Worm (Caenorhabditis elegans): Measurements from ENCODE around the gene cpsf-4.

- TF ChIP-seq tlp-1 (tag; optimal IDR thresholded peaks at IDR 0.05) (no peak), hlh-4 (tag; optimal IDR thresholded peaks at IDR 0.05) (no peak), unc-130 (tag; optimal IDR thresholded peaks at IDR 0.05) (no peak), pag-3 (tag; optimal IDR thresholded peaks at IDR 0.05; ENCODE audit: borderline replicate concordance, insufficient read depth) (no peak), elt-2 (tag; optimal IDR thresholded peaks at IDR 0.05) (no peak), hlh-17 (GFP tag; optimal IDR thresholded peaks at IDR 0.05; ENCODE audit: borderline replicate concordance) (no peak), ztf-11 (tag; optimal IDR thresholded peaks at IDR 0.05) (no peak), nhr-77 (tag; optimal IDR thresholded peaks at IDR 0.05) (no peak), efl-1 (optimal IDR thresholded peaks at IDR 0.05) (no peak), efl-1 (GFP tag; optimal IDR thresholded peaks at IDR 0.05 in 1 of 2) (peak in 1 of 2 experiments; percentile 91), xbp-1 (tag; optimal IDR thresholded peaks at IDR 0.05) (no peak), lir-3 (tag; optimal IDR thresholded peaks at IDR 0.05; ENCODE audit: poor library complexity) (no peak), nhr-12 (tag; optimal IDR thresholded peaks at IDR 0.05) (no peak), sptf-1 (tag; optimal IDR thresholded peaks at IDR 0.05) (no peak), elt-3 (tag; optimal IDR thresholded peaks at IDR 0.05) (no peak)
Observed at ce11 chrIV:12080807-12081206, 12.4 kb downstream of the cpsf-4 start.
